Worm (Caenorhabditis elegans) whole organism, L1 larva: ENCODE measurements around the gene F16B4.5.

Experiments
- ceh-90 ChIP-seq: sonication (generic microtip); optimal IDR thresholded peaks from 2 replicates; lab custom pipeline; 2016; ENCODE audit warnings: missing genetic modification characterization, missing compliant biosample characterization
- ces-1 ChIP-seq: fragments of 150-350 bp; optimal IDR thresholded peaks from 2 replicates; lab custom pipeline; 2014; ENCODE audit warnings: missing biosample characterization, missing genetic modification reagents, missing genetic modification characterization
- efl-1 ChIP-seq, 4 experiments: fragments of 150-350 bp; optimal IDR thresholded peaks in 3 of 4; peaks in 1 of 4; 1 replicate in 1 of 4; 2 replicates in 3 of 4; lab custom pipeline; 2014; ENCODE audit warnings: missing biosample characterization in 2 of 4, missing genetic modification characterization in 2 of 4, missing genetic modification reagents in 2 of 4
- fkh-10 ChIP-seq: sonication (generic microtip); optimal IDR thresholded peaks from 2 replicates; lab custom pipeline; 2017; ENCODE audit warnings: missing biosample characterization, missing genetic modification reagents, missing genetic modification characterization
- grh-1 ChIP-seq: fragments of 200-800 bp; sonication (Bioruptor generic); IDR thresholded peaks from 2 replicates; pipeline ENCODE4 v1.3.6; 2022; ENCODE audit warnings: missing genetic modification reagents, missing genetic modification characterization, missing compliant biosample characterization
- jun-1 ChIP-seq: fragments of 150-350 bp; optimal IDR thresholded peaks from 2 replicates; lab custom pipeline; 2014; ENCODE audit warnings: missing biosample characterization, missing genetic modification reagents, missing genetic modification characterization
- lin-13 ChIP-seq: fragments of 150-350 bp; optimal IDR thresholded peaks from 2 replicates; lab custom pipeline; 2014; ENCODE audit warnings: missing biosample characterization, missing genetic modification reagents, missing genetic modification characterization
- nhr-28 ChIP-seq: fragments of 150-350 bp; optimal IDR thresholded peaks from 2 replicates; lab custom pipeline; 2014; ENCODE audit warnings: missing biosample characterization, missing genetic modification characterization
- pqm-1 ChIP-seq: sonication (generic microtip); optimal IDR thresholded peaks from 3 replicates; lab custom pipeline; 2017; ENCODE audit warnings: missing biosample characterization, missing genetic modification characterization
- unc-62 ChIP-seq: fragments of 150-350 bp; optimal IDR thresholded peaks from 2 replicates; lab custom pipeline; 2014; ENCODE audit warnings: missing biosample characterization, missing genetic modification reagents, missing genetic modification characterization
- zag-1 ChIP-seq: fragments of 150-350 bp; optimal IDR thresholded peaks from 2 replicates; lab custom pipeline; 2014; ENCODE audit warnings: missing biosample characterization, missing genetic modification characterization
- ztf-4 ChIP-seq: fragments of 150-350 bp; optimal IDR thresholded peaks from 2 replicates; lab custom pipeline; 2014; ENCODE audit warnings: missing biosample characterization, missing genetic modification characterization

DNA sequence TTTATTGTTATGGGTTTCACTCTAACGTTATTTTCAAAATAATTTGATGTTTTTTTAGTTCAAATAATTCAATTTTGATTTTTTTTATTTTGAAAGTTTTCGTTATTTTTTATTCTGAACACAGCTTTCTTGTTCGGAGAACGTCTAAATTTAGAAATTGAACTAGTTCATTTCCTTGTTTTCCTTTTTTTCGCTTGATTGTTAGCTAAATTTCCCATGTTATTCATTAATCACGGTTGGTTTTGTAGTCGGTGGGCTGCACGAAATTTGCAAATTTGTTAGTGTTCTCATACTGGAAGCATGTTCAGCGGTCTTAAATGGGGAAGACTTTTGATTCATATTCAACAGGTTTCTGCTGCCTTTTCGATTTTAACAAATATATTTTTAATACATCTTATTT is 47.6 kb downstream of the F16B4.5 start, which contains the start of gene str-222:
- no peak for TF ChIP-seq unc-62 (GFP tag; lab: Kevin White, UChicago)
- TF ChIP-seq fkh-10, result no peak
- TF ChIP-seq ztf-4 (tag; lab: Kevin White, UChicago), result no peak
- no peak for TF ChIP-seq pqm-1 (tag; lab: Kevin White, UChicago)
- TF ChIP-seq lin-13, result no peak
- no peak for TF ChIP-seq grh-1 (GFP tag; lab: Robert Waterston, UW)
- TF ChIP-seq ceh-90, result no peak
- no peak for TF ChIP-seq jun-1 (tag; lab: Kevin White, UChicago)
- TF ChIP-seq nhr-28, result no peak
- no peak for TF ChIP-seq zag-1 (tag; lab: Kevin White, UChicago)
- no peak for TF ChIP-seq ces-1 (GFP tag; lab: Kevin White, UChicago)
- TF ChIP-seq efl-1 (optimal IDR thresholded peaks at IDR 0.05; lab: Kevin White, UChicago), result no peak
- TF ChIP-seq efl-1 (GFP tag; optimal IDR thresholded peaks at IDR 0.05 in 1 of 2; lab: Kevin White, UChicago), result no peak
